Worm (Caenorhabditis elegans): ENCODE measurements around the gene F31D5.6.

DNA sequence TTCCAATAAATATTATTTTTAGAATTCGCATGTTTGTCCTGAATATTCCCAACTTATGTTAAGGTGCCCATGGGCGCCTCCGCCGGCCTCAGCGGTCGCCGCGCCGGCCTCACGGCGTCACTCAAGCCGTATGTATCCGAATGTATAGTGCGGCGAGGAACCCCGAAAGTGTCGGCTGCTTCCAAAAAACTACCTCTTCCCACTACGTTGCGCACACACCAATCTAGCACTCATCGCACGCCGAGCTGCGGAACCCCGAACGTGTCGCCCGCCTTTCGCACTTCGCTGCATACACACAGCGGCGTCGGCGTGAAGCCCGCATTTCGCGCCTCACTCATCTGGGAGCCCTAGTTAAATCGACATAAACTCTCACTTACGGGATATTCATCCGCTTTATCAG is 41.7 kb upstream of the F31D5.6 start:
- TF ChIP-seq B0310.2 (tag; optimal IDR thresholded peaks at IDR 0.05) (no peak), ama-1 (optimal IDR thresholded peaks at IDR 0.05) (no peak), scrt-1 (GFP tag; IDR thresholded peaks at IDR 0.05) (no peak), ceh-13 (GFP tag; optimal IDR thresholded peaks at IDR 0.05) (no peak), pes-1 (GFP tag; IDR thresholded peaks at IDR 0.05) (no peak), tbx-37 (GFP tag; conservative IDR thresholded peaks at IDR 0.05) (no peak), ceh-36 (tag; optimal IDR thresholded peaks at IDR 0.05) (no peak), flt-1 (GFP tag; IDR thresholded peaks at IDR 0.05) (no peak), aly-1 (tag; optimal IDR thresholded peaks at IDR 0.05) (no peak), tra-4 (tag; optimal IDR thresholded peaks at IDR 0.05) (no peak), hmg-4 (GFP tag; optimal IDR thresholded peaks at IDR 0.05) (no peak)
